Worm (Caenorhabditis elegans): Measurements from ENCODE around the gene clec-122.

ce11 chrII:3156749-3157148, 50.9 kb downstream of the clec-122 start, which contains the start of gene sri-33:
- no peak for TF ChIP-seq snpc-4 (tag; optimal IDR thresholded peaks at IDR 0.05)
- no peak for TF ChIP-seq nhr-12 (tag; optimal IDR thresholded peaks at IDR 0.05)
